Worm (Caenorhabditis elegans): Measurements from ENCODE around the gene F45E10.2.

DNA sequence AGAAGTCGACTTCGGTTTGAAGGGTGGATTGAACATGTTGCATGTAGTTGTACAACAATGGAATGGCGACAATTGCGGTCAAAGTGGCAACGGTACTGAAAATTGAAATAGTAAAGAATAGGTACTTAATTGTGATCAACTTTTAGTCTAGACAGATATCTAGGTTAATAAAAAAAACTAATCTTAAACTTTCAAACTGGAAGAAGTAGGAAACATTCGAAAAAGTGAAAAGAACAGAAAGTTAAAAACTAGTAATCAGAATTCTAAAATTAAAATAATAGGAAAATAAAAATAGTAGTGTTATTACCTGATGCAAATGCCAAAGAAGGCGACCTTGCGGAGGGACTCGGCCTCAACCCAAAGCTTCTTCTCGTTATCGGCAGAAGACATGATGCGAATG, 38.7 kb downstream of the F45E10.2 start:
- no peak for TF ChIP-seq mdl-1 (tag; optimal IDR thresholded peaks at IDR 0.05)
- TF ChIP-seq fos-1 (tag; optimal IDR thresholded peaks at IDR 0.05): no peak
- TF ChIP-seq zag-1 (tag; optimal IDR thresholded peaks at IDR 0.05): no peak
- no peak for TF ChIP-seq pqm-1 (tag; optimal IDR thresholded peaks at IDR 0.05)
- TF ChIP-seq nhr-19 (GFP tag; conservative IDR thresholded peaks at IDR 0.05): no peak
- no peak for TF ChIP-seq isw-1 (GFP tag; IDR thresholded peaks at IDR 0.05)
- TF ChIP-seq dpl-1 (GFP tag; optimal IDR thresholded peaks at IDR 0.05): no peak
- TF ChIP-seq egl-27 (tag; optimal IDR thresholded peaks at IDR 0.05): no peak
- no peak for TF ChIP-seq unc-62 (GFP tag; optimal IDR thresholded peaks at IDR 0.05)
- TF ChIP-seq ceh-63 (GFP tag; optimal IDR thresholded peaks at IDR 0.05): no peak
- TF ChIP-seq nhr-11 (tag; optimal IDR thresholded peaks at IDR 0.05): no peak
- TF ChIP-seq elt-3 (tag; optimal IDR thresholded peaks at IDR 0.05): no peak
- TF ChIP-seq snpc-4 (tag; optimal IDR thresholded peaks at IDR 0.05): no peak
- TF ChIP-seq nhr-12 (tag; optimal IDR thresholded peaks at IDR 0.05): no peak
